Fruit fly (Drosophila melanogaster): Measurements from ENCODE around the gene Schip1.

Gene Schip1

dm6 chr2L:10373605-10374269 lies 42.8 kb upstream of the Schip1 start, which contains the start of gene rho-5:
TSS of gene rho-5 (minus strand) at chr2L:10373900.
- TF ChIP-seq GATAd (GFP tag; optimal IDR thresholded peaks at IDR 0.05), result no peak
- no peak for TF ChIP-seq brk (GFP tag; optimal IDR thresholded peaks at IDR 0.05)
- no peak for TF ChIP-seq dmrt93B (GFP tag; optimal IDR thresholded peaks at IDR 0.05)
- no peak for TF ChIP-seq pan (optimal IDR thresholded peaks at IDR 0.05)
- no peak for TF ChIP-seq sage (GFP tag; optimal IDR thresholded peaks at IDR 0.05)
- TF ChIP-seq Myc (optimal IDR thresholded peaks at IDR 0.05), result no peak
- TF ChIP-seq Jra (GFP tag; optimal IDR thresholded peaks at IDR 0.05), result no peak
- no peak for TF ChIP-seq CG9705 (GFP tag; optimal IDR thresholded peaks at IDR 0.05)
- TF ChIP-seq N (GFP tag; optimal IDR thresholded peaks at IDR 0.05), result no peak
- no peak for TF ChIP-seq woc (GFP tag; optimal IDR thresholded peaks at IDR 0.05)
- no peak for TF ChIP-seq fru (GFP tag; optimal IDR thresholded peaks at IDR 0.05)
- TF ChIP-seq dl (GFP tag; optimal IDR thresholded peaks at IDR 0.05; ENCODE audit: insufficient read depth in 1 of 2, partially characterized antibody in 2 of 2), result no peak
- no peak for TF ChIP-seq OdsH (GFP tag; optimal IDR thresholded peaks at IDR 0.05)
- TF ChIP-seq Hnf4 (GFP tag; optimal IDR thresholded peaks at IDR 0.05), result no peak
- TF ChIP-seq HLH106 (tag; optimal IDR thresholded peaks at IDR 0.05), result no peak
- TF ChIP-seq lola (GFP tag; optimal IDR thresholded peaks at IDR 0.05), result no peak
- TF ChIP-seq jim (GFP tag; optimal IDR thresholded peaks at IDR 0.05), result no peak
- TF ChIP-seq br (GFP tag; optimal IDR thresholded peaks at IDR 0.05), result no peak
- TF ChIP-seq Sp1 (GFP tag; optimal IDR thresholded peaks at IDR 0.05), result no peak
- no peak for TF ChIP-seq foxo (GFP tag; optimal IDR thresholded peaks at IDR 0.05)

dm6 chr2L:10372297-10372696 lies 41.4 kb upstream of the Schip1 start:
- TF ChIP-seq brk (GFP tag; optimal IDR thresholded peaks at IDR 0.05) (no peak), Dif (GFP tag; optimal IDR thresholded peaks at IDR 0.05; ENCODE audit: partially characterized antibody) (no peak)

DNA sequence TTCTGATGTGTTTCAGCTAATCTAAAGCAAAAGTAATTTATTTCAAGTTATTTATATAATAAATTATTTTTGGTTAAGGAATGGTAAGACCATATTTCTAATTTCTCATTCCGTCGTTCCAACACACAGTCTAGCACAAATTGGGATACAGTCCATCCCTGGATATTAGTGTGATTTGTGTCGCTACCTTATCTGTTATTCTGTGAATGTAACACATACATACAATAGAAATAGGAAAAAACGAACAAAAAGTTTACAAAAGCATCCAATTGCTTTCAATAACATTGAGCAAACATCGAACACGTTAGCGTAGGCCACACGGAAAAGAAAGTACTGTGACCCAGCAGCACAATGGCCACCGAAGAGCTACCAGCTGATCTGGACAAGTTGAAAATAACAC lies 35.6 kb upstream of the Schip1 start, which contains the start of gene CG5056:
Gene CG5056 (plus strand): TSS at position 168 of the 400 bp plus-strand sequence.
- TF ChIP-seq woc (GFP tag; optimal IDR thresholded peaks at IDR 0.05) (peak; percentile 64), Vsx2 (GFP tag; optimal IDR thresholded peaks at IDR 0.05; ENCODE audit: partially characterized antibody) (no peak), rgr (GFP tag; optimal IDR thresholded peaks at IDR 0.05) (no peak), Jra (GFP tag; optimal IDR thresholded peaks at IDR 0.05) (no peak), sv (GFP tag; optimal IDR thresholded peaks at IDR 0.05) (no peak), CG32264 (GFP tag; optimal IDR thresholded peaks at IDR 0.05) (no peak), dmrt93B (GFP tag; optimal IDR thresholded peaks at IDR 0.05) (no peak), CG9705 (GFP tag; optimal IDR thresholded peaks at IDR 0.05) (no peak), tai (GFP tag; optimal IDR thresholded peaks at IDR 0.05) (no peak), GATAd (GFP tag; optimal IDR thresholded peaks at IDR 0.05) (no peak), h (GFP tag; optimal IDR thresholded peaks at IDR 0.05) (no peak), foxo (GFP tag; optimal IDR thresholded peaks at IDR 0.05) (no peak), Dif (GFP tag; optimal IDR thresholded peaks at IDR 0.05; ENCODE audit: partially characterized antibody) (no peak), Sp1 (GFP tag; optimal IDR thresholded peaks at IDR 0.05) (peak; percentile 30), dsf (GFP tag; optimal IDR thresholded peaks at IDR 0.05; ENCODE audit: borderline replicate concordance) (no peak), pan (optimal IDR thresholded peaks at IDR 0.05) (no peak)

DNA sequence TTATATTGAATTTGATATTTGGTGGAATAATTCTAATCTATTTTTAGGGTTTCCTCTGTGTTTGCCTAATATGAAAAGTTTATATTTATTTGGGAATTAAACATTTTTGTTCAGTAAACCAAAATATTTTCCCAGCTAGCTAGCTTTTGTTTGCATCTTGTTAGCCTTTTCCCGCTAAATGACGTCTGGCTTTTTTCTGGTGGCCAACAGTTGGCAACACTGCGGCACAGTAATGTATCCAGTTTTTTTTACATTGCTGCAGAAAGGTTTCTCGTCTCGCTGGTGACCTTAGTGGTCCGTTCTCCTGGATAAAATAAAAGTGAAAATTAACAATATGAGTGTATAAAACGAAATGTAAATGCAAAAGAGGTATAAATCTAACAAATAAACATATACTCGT lies 33.3 kb upstream of the Schip1 start, which contains the start of gene lft:
Gene lft (plus strand): TSS at position 243 of the 400 bp plus-strand sequence.
- TF ChIP-seq Myc (optimal IDR thresholded peaks at IDR 0.05) (peak; percentile 69), dsf (GFP tag; optimal IDR thresholded peaks at IDR 0.05; ENCODE audit: borderline replicate concordance) (no peak), OdsH (GFP tag; optimal IDR thresholded peaks at IDR 0.05) (no peak), woc (GFP tag; optimal IDR thresholded peaks at IDR 0.05) (peak; percentile 60), fru (GFP tag; optimal IDR thresholded peaks at IDR 0.05) (peak; percentile 85)

DNA sequence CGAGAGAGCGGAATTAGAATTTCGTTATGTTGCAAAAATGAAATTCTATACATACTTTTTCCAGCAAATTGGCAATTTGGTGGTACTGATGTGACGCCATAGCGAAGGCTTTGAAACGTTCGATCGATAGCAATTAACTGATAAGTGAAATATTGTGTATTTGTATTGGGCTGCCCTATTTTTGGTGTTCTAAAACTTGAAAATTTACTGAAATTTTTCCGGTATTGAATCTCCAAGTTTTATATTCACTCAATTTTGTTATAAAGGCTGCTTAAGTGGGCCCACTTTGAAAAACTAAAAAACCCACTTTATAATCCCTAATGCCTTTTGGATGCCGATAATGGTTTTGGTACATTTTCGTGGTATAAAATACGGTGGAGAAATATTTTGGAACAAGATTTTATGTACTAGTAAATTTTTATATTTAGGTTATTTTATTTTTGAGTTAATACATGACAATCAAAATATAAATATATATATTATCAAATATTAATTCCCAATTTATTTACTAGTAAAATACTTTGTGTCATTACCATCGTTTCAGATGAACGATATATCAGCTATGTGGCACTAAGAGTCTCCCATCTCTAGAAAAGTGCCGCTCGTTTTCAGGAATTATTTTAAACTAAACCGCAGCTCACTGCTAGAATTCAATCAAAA lies 31.6 kb upstream of the Schip1 start, which contains the start of the genes Cand1 and pim:
Gene Cand1 (minus strand): TSS at position 300 of the 660 bp plus-strand sequence.
Gene pim (plus strand): TSS at position 582 of the 660 bp plus-strand sequence.
- TF ChIP-seq woc (GFP tag; optimal IDR thresholded peaks at IDR 0.05) (peak; percentile 22), Rel (GFP tag; optimal IDR thresholded peaks at IDR 0.05) (no peak), Rel (tag; optimal IDR thresholded peaks at IDR 0.05) (peak; percentile 36), OdsH (GFP tag; optimal IDR thresholded peaks at IDR 0.05) (no peak), Sp1 (GFP tag; optimal IDR thresholded peaks at IDR 0.05) (no peak), HLH106 (tag; optimal IDR thresholded peaks at IDR 0.05) (peak; percentile 11)
